Fruit fly (Drosophila melanogaster) Kc167 (cell line): ENCODE data around the gene Elys.

Experiments
- Myc ChIP-seq: fragments of >200 bp; optimal IDR thresholded peaks from 2 replicates; lab custom pipeline; 2017; ENCODE audit warnings: missing external identifiers
- Sin3A ChIP-seq: fragments of >200 bp; optimal IDR thresholded peaks from 2 replicates; lab custom pipeline; 2018; ENCODE audit warnings: missing external identifiers
- h ChIP-seq: fragments of >200 bp; optimal IDR thresholded peaks from 3 replicates; lab custom pipeline; 2018; ENCODE audit warnings: missing external identifiers
- insv ChIP-seq: fragments of >200 bp; optimal IDR thresholded peaks from 3 replicates; lab custom pipeline; 2018; ENCODE audit warnings: missing external identifiers
- psq ChIP-seq: fragments of >200 bp; optimal IDR thresholded peaks from 2 replicates; lab custom pipeline; 2017; ENCODE audit warnings: missing external identifiers
- ttk ChIP-seq: sonication (Bioruptor generic); optimal IDR thresholded peaks from 2 replicates; lab custom pipeline; 2017; ENCODE audit warnings: missing external identifiers

Elys gene

DNA sequence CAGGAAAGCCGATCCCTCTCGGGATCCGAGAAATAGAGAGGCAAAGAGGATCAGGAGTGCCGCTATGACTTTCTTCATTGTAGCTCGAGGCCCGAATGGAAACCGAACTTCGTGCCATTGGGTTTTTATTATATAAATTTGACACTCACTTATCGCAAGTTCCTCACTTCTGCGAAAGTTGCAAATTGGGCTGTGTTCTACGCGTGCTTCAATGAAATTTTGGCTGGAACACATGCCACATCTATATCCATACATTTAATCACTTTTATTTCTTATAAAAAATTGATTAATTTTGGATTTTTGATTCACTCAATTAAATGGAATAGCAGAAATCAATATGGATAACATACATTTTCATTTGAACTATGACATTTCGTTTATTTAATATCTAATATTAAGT lies 36.7 kb downstream of the Elys start, which contains the start of gene CG14227:
Gene CG14227 (minus strand): TSS at position 101 of the 400 bp plus-strand sequence.
- TF ChIP-seq ttk (lab: Kevin White, UChicago) (no peak), Myc (lab: Kevin White, UChicago) (no peak)

DNA sequence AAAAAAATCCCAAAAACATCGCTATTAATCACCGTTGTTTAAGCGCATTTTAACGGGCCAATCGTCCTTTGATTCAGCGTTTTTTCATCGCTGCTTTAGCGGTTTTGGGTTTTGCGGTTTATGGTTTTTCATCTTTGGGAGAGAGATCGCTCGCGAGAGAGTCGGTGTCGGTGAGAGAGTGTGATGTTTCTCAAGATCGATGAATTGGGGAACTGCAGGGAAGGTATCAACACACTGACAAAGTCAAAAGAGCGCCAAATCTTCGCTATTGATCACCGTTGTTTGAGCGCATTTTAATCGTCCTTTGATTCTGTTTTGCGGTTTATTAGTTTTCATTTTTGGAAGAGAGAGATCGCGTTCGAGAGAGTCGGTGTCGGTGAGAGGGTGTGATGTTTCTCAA lies 37.9 kb downstream of the Elys start:
- TF ChIP-seq Myc (lab: Kevin White, UChicago), result no peak
- no peak for TF ChIP-seq h
- no peak for TF ChIP-seq psq
- no peak for TF ChIP-seq ttk (lab: Kevin White, UChicago)
- TF ChIP-seq Sin3A (lab: Kevin White, UChicago), result no peak
- TF ChIP-seq insv (lab: Kevin White, UChicago), result no peak

dm6 chrX:19692951-19693698 lies 41.0 kb downstream of the Elys start, which contains the start of gene Mer:
Mer (minus strand) TSS chrX:19693500.
- TF ChIP-seq Myc (lab: Kevin White, UChicago) (no peak), insv (lab: Kevin White, UChicago) (peak; percentile 31)

DNA sequence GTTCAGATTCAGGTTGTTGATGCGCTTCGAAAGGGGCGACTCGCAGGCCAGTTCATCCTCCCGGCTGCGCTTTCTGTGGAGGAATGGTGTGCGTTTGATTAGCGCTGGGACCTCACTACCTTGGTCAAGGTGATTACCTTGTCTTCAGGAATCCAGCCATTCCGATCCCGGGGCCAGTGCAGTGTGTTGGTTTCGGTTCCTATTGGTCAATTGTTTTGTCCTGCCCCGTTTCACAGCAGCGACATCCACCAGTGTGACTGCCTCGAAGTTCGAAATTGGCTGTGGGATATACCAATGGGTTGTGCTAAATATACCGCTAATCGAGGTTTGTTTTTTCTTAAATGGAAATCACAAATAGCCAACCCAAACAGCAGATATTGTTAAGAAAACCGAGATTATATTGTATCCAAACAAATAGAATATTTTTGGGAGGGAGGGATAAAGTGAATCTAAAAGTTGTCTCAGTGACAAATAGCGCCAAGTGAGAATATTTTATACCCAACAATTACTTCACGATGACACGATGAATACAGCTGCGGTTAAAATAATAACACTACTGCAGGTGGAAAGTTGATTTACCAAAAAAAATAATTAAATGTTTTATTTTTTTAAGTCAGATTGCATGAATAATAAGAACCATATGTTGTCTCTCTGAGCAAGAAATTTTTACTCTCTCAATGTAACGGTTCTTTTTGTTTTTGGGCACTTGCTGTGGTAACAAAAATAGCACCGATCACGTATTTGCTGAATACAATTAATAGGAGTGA lies 42.9 kb downstream of the Elys start, which contains the start of gene CG14229:
Gene CG14229 (minus strand): TSS at position 459 of the 767 bp plus-strand sequence.
- TF ChIP-seq insv (lab: Kevin White, UChicago) (no peak), psq (no peak), h (no peak), Myc (lab: Kevin White, UChicago) (no peak), Sin3A (lab: Kevin White, UChicago) (no peak), ttk (lab: Kevin White, UChicago) (no peak)

DNA sequence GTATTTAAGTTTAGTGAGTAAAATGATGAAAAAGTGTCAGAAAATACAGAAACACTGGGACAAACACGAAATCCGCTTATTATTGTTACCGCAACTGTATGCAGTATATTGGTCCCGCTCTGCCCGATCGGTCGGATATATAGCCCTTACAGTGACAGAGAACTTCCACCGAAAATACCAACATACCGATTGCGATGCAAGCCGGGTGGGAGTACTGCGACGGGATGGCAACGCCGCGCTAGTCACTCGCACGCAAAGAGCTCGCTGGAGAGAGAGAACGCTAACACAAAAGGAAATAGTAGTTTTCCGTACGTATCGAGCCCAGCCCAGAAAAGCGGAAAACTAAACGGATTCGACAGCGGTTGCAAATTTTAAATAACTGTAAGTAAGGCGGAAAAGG lies 44.7 kb downstream of the Elys start, which contains the start of gene Cdc42:
Gene Cdc42 (plus strand): TSS at position 247 of the 400 bp plus-strand sequence.
- no peak for TF ChIP-seq Sin3A (lab: Kevin White, UChicago)
- no peak for TF ChIP-seq h
- TF ChIP-seq insv (lab: Kevin White, UChicago), result no peak
- no peak for TF ChIP-seq ttk (lab: Kevin White, UChicago)

- TF ChIP-seq Myc (lab: Kevin White, UChicago) (no peak), ttk (lab: Kevin White, UChicago) (no peak), h (no peak), insv (lab: Kevin White, UChicago) (no peak), Sin3A (lab: Kevin White, UChicago) (no peak), psq (no peak)
Measured at dm6 chrX:19697255-19697877, 45.3 kb downstream of the Elys start.

DNA sequence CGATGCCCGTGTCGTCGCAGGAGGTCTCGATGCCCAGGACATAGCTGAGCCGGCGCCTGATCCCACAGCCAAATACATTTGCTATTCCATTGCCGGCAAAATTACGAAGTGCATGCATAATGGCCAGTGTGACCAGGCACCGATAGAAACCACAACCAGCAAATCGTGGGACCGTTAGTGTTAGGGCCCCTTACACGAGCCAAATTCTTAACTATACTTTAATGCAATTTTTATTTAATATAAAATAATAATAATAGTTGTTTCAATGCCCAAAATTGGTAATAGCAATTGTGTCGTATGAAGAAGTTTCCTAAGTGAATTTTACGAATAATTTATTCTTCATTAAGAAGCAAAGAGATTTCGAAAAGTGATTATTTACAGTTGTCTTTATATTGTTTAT lies 49.5 kb downstream of the Elys start, which contains the start of gene Tcs4:
Gene Tcs4 (minus strand): TSS at position 145 of the 400 bp plus-strand sequence.
- TF ChIP-seq h (no peak), psq (no peak), Myc (lab: Kevin White, UChicago) (no peak), insv (lab: Kevin White, UChicago) (no peak), ttk (lab: Kevin White, UChicago) (no peak), Sin3A (lab: Kevin White, UChicago) (no peak)

DNA sequence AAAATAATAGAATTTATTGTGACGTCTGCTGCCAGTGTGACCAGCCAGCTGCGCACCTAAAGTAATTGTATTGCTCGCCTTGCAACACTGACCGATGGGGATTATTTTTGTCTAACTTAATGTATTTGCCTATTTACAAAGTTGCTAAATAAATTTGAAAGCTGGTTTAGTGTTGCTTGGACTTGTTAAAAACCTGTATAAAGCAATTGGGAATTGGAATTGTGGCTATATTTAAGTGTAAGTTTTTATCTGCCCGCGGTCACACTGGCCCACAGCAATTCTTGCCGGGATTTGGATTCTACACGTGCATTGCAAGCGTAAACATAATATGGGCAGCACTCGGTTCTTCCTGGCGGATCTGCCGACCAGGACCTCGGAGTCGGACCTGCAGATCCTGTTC lies 52.0 kb downstream of the Elys start, which contains the start of the genes CG14230 and CG14232:
Gene CG14230 (plus strand): TSS at position 94 of the 400 bp plus-strand sequence.
Gene CG14232 (minus strand): TSS at position 177 of the 400 bp plus-strand sequence.
- no peak for TF ChIP-seq ttk (lab: Kevin White, UChicago)
- TF ChIP-seq psq, result no peak
- TF ChIP-seq Myc (lab: Kevin White, UChicago), result no peak
- TF ChIP-seq h, result no peak
- no peak for TF ChIP-seq Sin3A (lab: Kevin White, UChicago)
- TF ChIP-seq insv (lab: Kevin White, UChicago), result no peak
